Fruit fly (Drosophila melanogaster): ENCODE measurements around the gene Sfp33A4.

DNA sequence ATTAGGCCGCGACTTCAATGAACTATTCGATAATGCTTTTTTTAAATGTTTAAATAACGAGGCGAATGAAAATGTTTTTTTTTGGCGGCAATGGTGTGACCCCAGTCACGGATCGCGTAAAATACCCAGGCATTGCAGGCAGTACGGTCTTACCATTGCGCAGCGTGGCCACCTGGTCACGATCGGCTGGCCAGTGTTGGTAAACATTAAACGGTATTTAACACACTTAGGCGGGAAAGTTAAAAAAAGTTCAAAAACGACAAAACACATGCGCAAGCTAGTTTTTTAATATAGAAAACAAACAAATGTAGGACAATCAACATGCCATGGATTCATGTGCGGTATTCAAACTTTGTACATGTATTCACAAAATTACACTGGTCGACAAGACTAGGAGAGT lies 7.8 kb upstream of the Sfp33A4 start, which contains the start of gene esc:
- TF ChIP-seq EcR (GFP tag; optimal IDR thresholded peaks at IDR 0.05) (no peak), pan (optimal IDR thresholded peaks at IDR 0.05) (no peak), psq (optimal IDR thresholded peaks at IDR 0.05) (no peak), usp (GFP tag; optimal IDR thresholded peaks at IDR 0.05) (no peak), Dll (optimal IDR thresholded peaks at IDR 0.05) (no peak), CG8478 (optimal IDR thresholded peaks at IDR 0.05) (no peak)
